Fruit fly (Drosophila melanogaster): ENCODE data around the gene ush.

- peak; percentile 86 for TF ChIP-seq Ets21C (GFP tag; optimal IDR thresholded peaks at IDR 0.05)
- peak; percentile 83 for TF ChIP-seq Met (GFP tag; optimal IDR thresholded peaks at IDR 0.05)
- TF ChIP-seq fd59A (GFP tag; optimal IDR thresholded peaks at IDR 0.05) = peak; percentile 72
- peak; percentile 14 to 59 for TF ChIP-seq ss (GFP tag; optimal IDR thresholded peaks at IDR 0.05)
- TF ChIP-seq CG6854 (GFP tag; optimal IDR thresholded peaks at IDR 0.05) = no peak
Observed at dm6 chr2L:516032-516993, 40.3 kb downstream of the ush start.
